Fruit fly (Drosophila melanogaster): ENCODE data around the gene CG14218.

Gene CG14218

dm6 chrX:19601644-19602043 is 19.9 kb upstream of the CG14218 start, which contains the start of gene CG14220 (continued):
- 0 out of 3 replicates have a peak, but pooled peaks have one; percentile 16 for TF ChIP-seq zfh1 (GFP tag; IDR thresholded peaks at IDR 0.05)
- TF ChIP-seq BEAF-32 (GFP tag; optimal IDR thresholded peaks at IDR 0.05), result peak; percentile 90
- TF ChIP-seq CG10321 (GFP tag; IDR thresholded peaks at IDR 0.05), result no peak
- peak; percentile 16 for TF ChIP-seq CG30020 (tag; optimal IDR thresholded peaks at IDR 0.05)
- peak; percentile 95 for TF ChIP-seq amos (GFP tag; IDR thresholded peaks at IDR 0.05; ENCODE audit: partially characterized antibody)
- peak; percentile 93 for TF ChIP-seq CG13287 (GFP tag; IDR thresholded peaks at IDR 0.05; ENCODE audit: partially characterized antibody)
- TF ChIP-seq CG11695 (GFP tag; IDR thresholded peaks at IDR 0.05), result no peak
- TF ChIP-seq jigr1 (GFP tag; IDR thresholded peaks at IDR 0.05), result no peak
- no peak for TF ChIP-seq CG8944 (GFP tag; optimal IDR thresholded peaks at IDR 0.05)
- TF ChIP-seq CG9215 (GFP tag; IDR thresholded peaks at IDR 0.05), result no peak
- TF ChIP-seq CG3163 (GFP tag; optimal IDR thresholded peaks at IDR 0.05), result no peak
- TF ChIP-seq NfI (GFP tag; optimal IDR thresholded peaks at IDR 0.05), result no peak
- no peak for TF ChIP-seq CG10147 (GFP tag; optimal IDR thresholded peaks at IDR 0.05)
- no peak for TF ChIP-seq bcd (GFP tag; optimal IDR thresholded peaks at IDR 0.05)
- TF ChIP-seq CG8089 (GFP tag; optimal IDR thresholded peaks at IDR 0.05), result no peak
- no peak for TF ChIP-seq CG30403 (GFP tag; optimal IDR thresholded peaks at IDR 0.05)
- TF ChIP-seq CG30431 (GFP tag; optimal IDR thresholded peaks at IDR 0.05), result no peak
- TF ChIP-seq gcm (GFP tag; optimal IDR thresholded peaks at IDR 0.05), result no peak
- no peak for TF ChIP-seq CG3726 (GFP tag; IDR thresholded peaks at IDR 0.05)
- TF ChIP-seq CG3995 (GFP tag; optimal IDR thresholded peaks at IDR 0.05), result peak; percentile 22
- no peak for TF ChIP-seq CG6689 (GFP tag; IDR thresholded peaks at IDR 0.05)
- peak; percentile 5 for TF ChIP-seq sqz (GFP tag; optimal IDR thresholded peaks at IDR 0.05)
- no peak for TF ChIP-seq Neu2 (GFP tag; optimal IDR thresholded peaks at IDR 0.05; ENCODE audit: borderline replicate concordance)
- no peak for TF ChIP-seq p53 (GFP tag; optimal IDR thresholded peaks at IDR 0.05)
- no peak for TF ChIP-seq CG7786 (GFP tag; optimal IDR thresholded peaks at IDR 0.05)
- TF ChIP-seq CG8924 (tag; optimal IDR thresholded peaks at IDR 0.05), result peak; percentile 22
- TF ChIP-seq otp (GFP tag; IDR thresholded peaks at IDR 0.05), result no peak
- TF ChIP-seq sob (GFP tag; IDR thresholded peaks at IDR 0.05), result 0 out of 2 replicates have a peak, but pooled peaks have one; percentile 5
- TF ChIP-seq CG1529 (GFP tag; optimal IDR thresholded peaks at IDR 0.05), result no peak
- no peak for TF ChIP-seq Nf-YA (GFP tag; IDR thresholded peaks at IDR 0.05)
- TF ChIP-seq sna (GFP tag; IDR thresholded peaks at IDR 0.05; ENCODE audit: partially characterized antibody), result peak; percentile 85
- no peak for TF ChIP-seq gt (GFP tag; IDR thresholded peaks at IDR 0.05)
- peak; percentile 15 for TF ChIP-seq nom (GFP tag; optimal IDR thresholded peaks at IDR 0.05)
- peak; percentile 20 for TF ChIP-seq CG3281 (GFP tag; optimal IDR thresholded peaks at IDR 0.05)
- no peak for TF ChIP-seq CG16815 (GFP tag; optimal IDR thresholded peaks at IDR 0.05)
- TF ChIP-seq CG12391 (tag; optimal IDR thresholded peaks at IDR 0.05), result peak; percentile 19
- no peak for TF ChIP-seq Hand (GFP tag; optimal IDR thresholded peaks at IDR 0.05)
- no peak for TF ChIP-seq toy (GFP tag; IDR thresholded peaks at IDR 0.05)
- no peak for TF ChIP-seq gce (GFP tag; IDR thresholded peaks at IDR 0.05)
- TF ChIP-seq lilli (GFP tag; optimal IDR thresholded peaks at IDR 0.05), result peak; percentile 17
- TF ChIP-seq z (GFP tag; IDR thresholded peaks at IDR 0.05), result no peak
- no peak for TF ChIP-seq bab2 (GFP tag; optimal IDR thresholded peaks at IDR 0.05)
- TF ChIP-seq sens (GFP tag), result peak; percentile 70
- TF ChIP-seq CrebB (tag; optimal IDR thresholded peaks at IDR 0.05), result no peak
- no peak for TF ChIP-seq CG10462 (GFP tag; optimal IDR thresholded peaks at IDR 0.05)
- peak; percentile 69 for TF ChIP-seq CG1603 (tag; optimal IDR thresholded peaks at IDR 0.05)
- TF ChIP-seq Ssrp (tag; optimal IDR thresholded peaks at IDR 0.05), result no peak
- TF ChIP-seq Bdp1 (GFP tag; optimal IDR thresholded peaks at IDR 0.05), result no peak
- TF ChIP-seq chinmo (GFP tag; IDR thresholded peaks at IDR 0.05; ENCODE audit: partially characterized antibody), result peak; percentile 93
- no peak for TF ChIP-seq disco-r (GFP tag; optimal IDR thresholded peaks at IDR 0.05)
- TF ChIP-seq zen (tag; optimal IDR thresholded peaks at IDR 0.05), result no peak
- TF ChIP-seq CG6272 (GFP tag; IDR thresholded peaks at IDR 0.05), result no peak

Measured in whole organism, embryonic.